Worm (Caenorhabditis elegans) whole organism, midembryonic: Measurements from ENCODE around the gene F10B5.2.

ENCODE experiments used
- T22C8.4 ChIP-seq: fragments of 200-800 bp; sonication (Bioruptor generic); IDR thresholded peaks from 2 replicates; pipeline ENCODE4 v1.3.6; 2022; ENCODE audit warnings: missing genetic modification characterization, missing compliant biosample characterization
- cog-1 ChIP-seq: sonication (generic microtip); optimal IDR thresholded peaks from 2 replicates; lab custom pipeline; 2016; ENCODE audit warnings: missing genetic modification characterization, missing compliant biosample characterization
- flt-1 ChIP-seq: fragments of 200-800 bp; sonication (Bioruptor generic); IDR thresholded peaks from 2 replicates; pipeline ENCODE4 v1.3.6; 2022; ENCODE audit warnings: missing genetic modification characterization, missing compliant biosample characterization
- klf-2 ChIP-seq: fragments of 200-800 bp; sonication (Bioruptor generic); conservative IDR thresholded peaks from 2 replicates; pipeline ENCODE4 v1.3.6; 2022; ENCODE audit warnings: missing genetic modification reagents, missing genetic modification characterization, missing compliant biosample characterization
- med-1 ChIP-seq: sonication (generic microtip); optimal IDR thresholded peaks from 2 replicates; lab custom pipeline; 2017; ENCODE audit warnings: missing genetic modification characterization, mild to moderate bottlenecking, missing compliant biosample characterization, antibody characterized with exemption, missing genetic modification reagents; ENCODE audit not compliant: insufficient read depth
- ref-1 ChIP-seq: fragments of 200-800 bp; sonication (Bioruptor generic); conservative IDR thresholded peaks from 2 replicates; pipeline ENCODE4 v1.3.6; 2022; ENCODE audit warnings: missing genetic modification reagents, missing genetic modification characterization, missing compliant biosample characterization
- ztf-23 ChIP-seq: fragments of 200-800 bp; sonication (Bioruptor generic); IDR thresholded peaks from 2 replicates; pipeline ENCODE4 v1.3.6; 2022; ENCODE audit warnings: missing genetic modification reagents, missing genetic modification characterization, missing compliant biosample characterization
- ztf-29 ChIP-seq: fragments of 200-800 bp; sonication (Bioruptor generic); IDR thresholded peaks from 2 replicates; pipeline ENCODE4 v1.3.6; 2022; ENCODE audit warnings: missing genetic modification reagents, missing genetic modification characterization, missing compliant biosample characterization

DNA sequence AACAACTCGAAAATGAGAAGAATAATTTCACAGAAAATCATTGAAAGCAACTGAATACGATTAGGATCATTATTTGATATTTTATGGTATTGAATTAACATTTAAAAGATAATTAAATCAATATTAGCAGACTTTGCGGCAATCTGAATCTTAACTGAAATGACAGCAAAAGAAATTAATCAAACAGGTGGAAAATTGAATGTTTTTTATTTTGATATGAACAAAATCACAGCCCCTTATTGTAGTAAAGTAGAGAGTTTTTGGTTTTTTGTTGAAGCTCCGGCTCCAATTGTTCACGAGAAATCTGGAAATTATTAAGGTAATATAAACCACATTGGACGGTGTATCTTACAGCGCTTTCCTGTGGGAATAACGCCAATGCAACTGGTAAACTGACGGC is 42.5 kb upstream of the F10B5.2 start, which contains the start of gene sre-2:
- no peak for TF ChIP-seq cog-1 (tag; lab: Kevin White, UChicago)
- TF ChIP-seq flt-1 (GFP tag; lab: Robert Waterston, UW): no peak
- no peak for TF ChIP-seq ztf-29 (GFP tag; lab: Robert Waterston, UW)
- TF ChIP-seq T22C8.4 (GFP tag; lab: Robert Waterston, UW): no peak
- TF ChIP-seq klf-2 (GFP tag; lab: Robert Waterston, UW): no peak
- TF ChIP-seq ztf-23: no peak
- TF ChIP-seq med-1: no peak
- no peak for TF ChIP-seq ref-1 (GFP tag; lab: Robert Waterston, UW)
